Fruit fly (Drosophila melanogaster): ENCODE data around the gene CG10096.

The CG10096 gene

dm6 chr3R:12413274-12413958, 17.6 kb upstream of the CG10096 start, which contains the start of the genes Dip-C and pps (continued):
- peak; percentile 70 for TF ChIP-seq CG34224 (GFP tag; IDR thresholded peaks at IDR 0.05; ENCODE audit: partially characterized antibody)
- TF ChIP-seq psq (GFP tag; optimal IDR thresholded peaks at IDR 0.05), result no peak
- peak; percentile 43 for TF ChIP-seq nom (GFP tag; optimal IDR thresholded peaks at IDR 0.05)
- peak; percentile 3 for TF ChIP-seq Xbp1 (GFP tag; optimal IDR thresholded peaks at IDR 0.05)
- TF ChIP-seq org-1 (GFP tag; optimal IDR thresholded peaks at IDR 0.05), result no peak
- no peak for TF ChIP-seq CG10959 (GFP tag; IDR thresholded peaks at IDR 0.05)

- no peak for TF ChIP-seq NC2β (GFP tag; optimal IDR thresholded peaks at IDR 0.05)
- TF ChIP-seq exex (tag; optimal IDR thresholded peaks at IDR 0.05), result peak; percentile 59
Measured at dm6 chr3R:12411449-12411848, 15.7 kb upstream of the CG10096 start.

dm6 chr3R:12408160-12408559, 12.4 kb upstream of the CG10096 start, which contains the start of gene CG5196:
TSS of gene CG5196 (plus strand) at chr3R:12408316.
- TF ChIP-seq CG4328 (GFP tag; optimal IDR thresholded peaks at IDR 0.05) (no peak), ac (GFP tag; optimal IDR thresholded peaks at IDR 0.05) (no peak), jumu (GFP tag; optimal IDR thresholded peaks at IDR 0.05) (peak; percentile 5), pum (GFP tag; optimal IDR thresholded peaks at IDR 0.05) (no peak), Atf6 (GFP tag; IDR thresholded peaks at IDR 0.05) (no peak), luna (GFP tag; optimal IDR thresholded peaks at IDR 0.05) (no peak), caup (GFP tag; optimal IDR thresholded peaks at IDR 0.05; ENCODE audit: severe bottlenecking) (peak; percentile 18), D19B (GFP tag; optimal IDR thresholded peaks at IDR 0.05) (no peak), CG5180 (GFP tag; optimal IDR thresholded peaks at IDR 0.05) (no peak), Med (GFP tag) (peak; percentile 49), dmrt99B (tag; optimal IDR thresholded peaks at IDR 0.05) (no peak), CG5953 (GFP tag; IDR thresholded peaks at IDR 0.05) (no peak), CG2712 (tag; optimal IDR thresholded peaks at IDR 0.05) (peak; percentile 48), vnd (GFP tag; IDR thresholded peaks at IDR 0.05; ENCODE audit: partially characterized antibody) (peak; percentile 61; the same call in 2 of the 3 replicates), CG12659 (GFP tag; optimal IDR thresholded peaks at IDR 0.05) (peak; percentile 78), CHES-1-like (GFP tag; optimal IDR thresholded peaks at IDR 0.05) (peak; percentile 40), CG6175 (GFP tag; IDR thresholded peaks at IDR 0.05) (no peak), bcd (GFP tag; optimal IDR thresholded peaks at IDR 0.05) (no peak), Dad (GFP tag; optimal IDR thresholded peaks at IDR 0.05) (no peak), amos (GFP tag; IDR thresholded peaks at IDR 0.05; ENCODE audit: partially characterized antibody) (peak; percentile 76), H15 (GFP tag; IDR thresholded peaks at IDR 0.05) (no peak), ato (GFP tag; IDR thresholded peaks at IDR 0.05; ENCODE audit: partially characterized antibody) (peak; percentile 57; the same call in 1 of the 2 replicates), Meics (GFP tag; optimal IDR thresholded peaks at IDR 0.05) (no peak), ranshi (GFP tag; IDR thresholded peaks at IDR 0.05) (no peak), tgo (GFP tag; IDR thresholded peaks at IDR 0.05) (no peak), yki (optimal IDR thresholded peaks at IDR 0.05) (no peak), CG14014 (GFP tag; IDR thresholded peaks at IDR 0.05) (no peak; the same call in 1 of the 2 replicates), dpn (GFP tag; optimal IDR thresholded peaks at IDR 0.05) (no peak), cwo (GFP tag; optimal IDR thresholded peaks at IDR 0.05) (no peak), trem (tag; optimal IDR thresholded peaks at IDR 0.05) (peak; percentile 76), al (GFP tag; IDR thresholded peaks at IDR 0.05) (no peak), dati (GFP tag; IDR thresholded peaks at IDR 0.05) (no peak), Neu2 (GFP tag; optimal IDR thresholded peaks at IDR 0.05; ENCODE audit: borderline replicate concordance) (no peak), twi (tag; optimal IDR thresholded peaks at IDR 0.05) (no peak), otp (GFP tag; IDR thresholded peaks at IDR 0.05) (no peak), ro (GFP tag; IDR thresholded peaks at IDR 0.05) (no peak), fd64A (GFP tag; optimal IDR thresholded peaks at IDR 0.05) (no peak), insv (GFP tag; optimal IDR thresholded peaks at IDR 0.05) (peak in 1 of 2 experiments; percentile 53), CG10462 (GFP tag; optimal IDR thresholded peaks at IDR 0.05) (no peak)
